Fruit fly (Drosophila melanogaster) whole organism, prepupa: Measurements from ENCODE around the gene CG8032.

Experiments
- CG34406 ChIP-seq: fragments of 200-800 bp; sonication (Bioruptor generic); optimal IDR thresholded peaks from 3 replicates; lab custom pipeline; 2016; ENCODE audit warnings: missing biosample characterization, missing genetic modification characterization
- CG9139 ChIP-seq: fragments of 200-800 bp; sonication (Bioruptor generic); optimal IDR thresholded peaks from 3 replicates; lab custom pipeline; 2017; ENCODE audit warnings: missing biosample characterization, mild to moderate bottlenecking, missing genetic modification characterization
- Gug ChIP-seq: fragments of 200-800 bp; sonication (Bioruptor generic); IDR thresholded peaks from 2 replicates; pipeline ENCODE4 v1.3.6; 2022; ENCODE audit warnings: missing biosample characterization, missing genetic modification characterization

DNA sequence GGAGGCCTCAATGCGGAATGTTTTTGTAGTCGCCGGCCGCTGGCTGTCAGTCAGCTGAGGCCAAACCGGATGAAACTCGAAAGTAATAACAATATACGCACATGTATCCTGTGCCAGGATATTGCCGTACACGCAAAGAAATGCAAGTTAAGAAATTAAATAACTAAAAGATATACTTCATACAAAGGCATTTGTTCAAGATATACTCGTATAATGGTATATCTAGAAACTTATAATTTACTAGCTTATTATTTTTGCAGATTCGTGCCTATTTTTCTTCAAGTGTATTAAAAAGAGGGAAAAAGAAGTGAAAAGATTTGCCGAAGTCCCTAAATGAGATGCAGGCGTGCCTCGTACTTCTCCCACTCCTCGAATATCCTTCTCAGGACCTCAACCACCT lies 19.4 kb downstream of the CG8032 start:
- TF ChIP-seq Gug (GFP tag; lab: Robert Waterston, UW) (no peak), CG9139 (GFP tag; lab: Kevin White, UChicago) (no peak), CG34406 (GFP tag; lab: Kevin White, UChicago) (no peak)
